Worm (Caenorhabditis elegans): ENCODE data around the gene ciao-2B.

ciao-2B gene

ce11 chrIII:13465918-13466592, 26.7 kb upstream of the ciao-2B start, which contains the start of gene cdk-5 (continued):
- TF ChIP-seq elt-3 (tag; optimal IDR thresholded peaks at IDR 0.05): no peak
- no peak for TF ChIP-seq unc-62 (GFP tag; optimal IDR thresholded peaks at IDR 0.05)
- TF ChIP-seq eor-1 (tag; optimal IDR thresholded peaks at IDR 0.05): peak in 1 of 2 experiments; percentile 58
- TF ChIP-seq nhr-76 (tag; optimal IDR thresholded peaks at IDR 0.05): no peak
- TF ChIP-seq aly-2 (tag; optimal IDR thresholded peaks at IDR 0.05): no peak
- no peak for TF ChIP-seq egl-5 (tag; optimal IDR thresholded peaks at IDR 0.05)
- peak; percentile 95 for TF ChIP-seq nhr-23 (tag; optimal IDR thresholded peaks at IDR 0.05)
- TF ChIP-seq sea-2 (GFP tag; optimal IDR thresholded peaks at IDR 0.05): no peak
- TF ChIP-seq ceh-28 (tag; optimal IDR thresholded peaks at IDR 0.05): peak; percentile 95
- peak; percentile 50 for TF ChIP-seq elt-2 (tag; optimal IDR thresholded peaks at IDR 0.05)
- TF ChIP-seq nhr-77 (tag; optimal IDR thresholded peaks at IDR 0.05): peak; percentile 28
- no peak for TF ChIP-seq nhr-67 (tag; optimal IDR thresholded peaks at IDR 0.05)
- peak; percentile 91 for TF ChIP-seq nhr-25 (tag; optimal IDR thresholded peaks at IDR 0.05)
- TF ChIP-seq mdl-1 (tag; optimal IDR thresholded peaks at IDR 0.05): no peak
- TF ChIP-seq lsy-12 (tag; optimal IDR thresholded peaks at IDR 0.05): peak; percentile 76
- peak; percentile 89 for TF ChIP-seq skn-1 (tag; optimal IDR thresholded peaks at IDR 0.05)
- peak; percentile 97 for TF ChIP-seq pha-4 (tag; optimal IDR thresholded peaks at IDR 0.05)
- TF ChIP-seq nhr-237 (tag; optimal IDR thresholded peaks at IDR 0.05): no peak
- TF ChIP-seq hmg-11 (tag; optimal IDR thresholded peaks at IDR 0.05): peak; percentile 49
- peak; percentile 95 for TF ChIP-seq nfya-1 (tag; optimal IDR thresholded peaks at IDR 0.05; ENCODE audit: insufficient read depth)

- TF ChIP-seq snpc-4 (tag; optimal IDR thresholded peaks at IDR 0.05) (peak; percentile 7), hmg-11 (tag; optimal IDR thresholded peaks at IDR 0.05) (peak; percentile 32), ZK546.5 (tag; optimal IDR thresholded peaks at IDR 0.05) (peak; percentile 50), ceh-9 (tag; optimal IDR thresholded peaks at IDR 0.05) (no peak), nhr-23 (tag; optimal IDR thresholded peaks at IDR 0.05) (peak; percentile 77), aly-2 (tag; optimal IDR thresholded peaks at IDR 0.05) (peak; percentile 85), ama-1 (optimal IDR thresholded peaks at IDR 0.05) (peak; percentile 99), nhr-12 (tag; optimal IDR thresholded peaks at IDR 0.05) (no peak), nhr-43 (tag; optimal IDR thresholded peaks at IDR 0.05; ENCODE audit: poor library complexity, severe bottlenecking) (peak; percentile 80), lsy-12 (tag; optimal IDR thresholded peaks at IDR 0.05) (peak; percentile 75), nhr-76 (tag; optimal IDR thresholded peaks at IDR 0.05) (peak; percentile 55), nhr-25 (tag; optimal IDR thresholded peaks at IDR 0.05) (peak; percentile 37), nfya-1 (tag; optimal IDR thresholded peaks at IDR 0.05; ENCODE audit: insufficient read depth) (peak; percentile 70), elt-3 (tag; optimal IDR thresholded peaks at IDR 0.05) (peak in 2 of 3 experiments; percentile 52 to 73), sea-2 (GFP tag; optimal IDR thresholded peaks at IDR 0.05) (no peak), nhr-67 (tag; optimal IDR thresholded peaks at IDR 0.05) (no peak), skn-1 (tag; optimal IDR thresholded peaks at IDR 0.05) (no peak), ceh-82 (tag; optimal IDR thresholded peaks at IDR 0.05) (peak; percentile 33), unc-39 (tag; optimal IDR thresholded peaks at IDR 0.05) (no peak), nhr-77 (tag; optimal IDR thresholded peaks at IDR 0.05) (peak; percentile 63), ceh-28 (tag; optimal IDR thresholded peaks at IDR 0.05) (peak; percentile 89), pha-4 (tag; optimal IDR thresholded peaks at IDR 0.05) (peak; percentile 85), pqm-1 (tag; optimal IDR thresholded peaks at IDR 0.05) (peak; percentile 96), elt-2 (tag; optimal IDR thresholded peaks at IDR 0.05) (peak; percentile 96), ztf-4 (tag; optimal IDR thresholded peaks at IDR 0.05) (no peak), R02D3.7 (tag; optimal IDR thresholded peaks at IDR 0.05) (peak; percentile 26), unc-62 (GFP tag; optimal IDR thresholded peaks at IDR 0.05) (peak; percentile 61), lin-39 (tag; optimal IDR thresholded peaks at IDR 0.05) (peak; percentile 47), lin-15B (tag; optimal IDR thresholded peaks at IDR 0.05) (peak; percentile 34), jun-1 (tag; optimal IDR thresholded peaks at IDR 0.05) (peak; percentile 85), tbx-2 (tag; optimal IDR thresholded peaks at IDR 0.05) (peak; percentile 53), zag-1 (tag; optimal IDR thresholded peaks at IDR 0.05) (no peak), elt-1 (tag; optimal IDR thresholded peaks at IDR 0.05) (no peak), fos-1 (tag; optimal IDR thresholded peaks at IDR 0.05) (peak; percentile 37), nhr-11 (tag; optimal IDR thresholded peaks at IDR 0.05) (peak; percentile 54)
These were observed 25.4 kb upstream of the ciao-2B start, which contains the start of gene kel-3 for ce11 chrIII:13464493-13465362. Gene kel-3 (plus strand): TSS chrIII:13464820.

Data from whole organism, L3 larva.